Worm (Caenorhabditis elegans): ENCODE results near the gene Y41E3.13.

DNA sequence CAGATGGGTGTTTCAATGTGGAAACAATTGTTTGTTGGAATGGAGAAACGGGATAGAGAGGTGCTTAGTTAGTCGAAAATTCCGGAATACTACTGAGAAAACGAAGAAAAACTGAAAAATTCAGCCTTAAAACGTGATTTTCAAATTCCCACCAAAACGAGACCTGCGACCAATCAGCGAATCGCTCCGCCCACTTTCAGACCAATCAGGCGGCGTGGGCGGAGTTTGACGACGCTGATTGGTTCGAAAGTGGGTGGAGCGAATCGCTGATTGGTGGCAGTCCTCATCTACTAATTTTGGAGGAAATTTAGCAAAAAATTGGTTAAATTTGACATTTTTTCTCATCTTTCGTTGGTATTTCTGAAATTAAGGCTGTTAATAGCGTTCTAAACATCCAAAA, 30.8 kb upstream of the Y41E3.13 start:
- TF ChIP-seq W03F9.2 (tag; optimal IDR thresholded peaks at IDR 0.05) (no peak), dao-5 (tag; optimal IDR thresholded peaks at IDR 0.05) (no peak), him-1 (tag; optimal IDR thresholded peaks at IDR 0.05) (no peak)
